Worm (Caenorhabditis elegans) whole organism, mixed stage, embryonic: ENCODE results near the gene F09C12.2.
A peak's percentile ranks its signal among the peaks of the same experiment; 100 is the strongest.

Source experiments
- M03D4.4 ChIP-seq: sonication (generic microtip); optimal IDR thresholded peaks from 2 replicates; lab custom pipeline; 2017; ENCODE audit warnings: mild to moderate bottlenecking, missing genetic modification characterization, missing compliant biosample characterization
- bed-3 ChIP-seq: fragments of 200-800 bp; sonication (Bioruptor generic); optimal IDR thresholded peaks from 3 replicates; lab custom pipeline; 2018; ENCODE audit warnings: mild to moderate bottlenecking, missing genetic modification characterization, moderate library complexity, missing compliant biosample characterization
- blmp-1 ChIP-seq: fragments of 150-350 bp; optimal IDR thresholded peaks from 2 replicates; lab custom pipeline; 2014; ENCODE audit warnings: missing biosample characterization, missing genetic modification characterization
- ceh-39 ChIP-seq: fragments of 150-350 bp; optimal IDR thresholded peaks from 2 replicates; lab custom pipeline; 2014; ENCODE audit warnings: missing biosample characterization, missing genetic modification characterization
- ceh-43 ChIP-seq: fragments of 200-800 bp; sonication (Bioruptor generic); optimal IDR thresholded peaks from 2 replicates; lab custom pipeline; 2018; ENCODE audit warnings: mild to moderate bottlenecking, missing genetic modification characterization, moderate library complexity, missing compliant biosample characterization
- ceh-83 ChIP-seq: fragments of 200-800 bp; sonication (Bioruptor generic); optimal IDR thresholded peaks from 2 replicates; lab custom pipeline; 2018; ENCODE audit warnings: mild to moderate bottlenecking, missing genetic modification characterization, missing compliant biosample characterization
- ces-1 ChIP-seq: fragments of 150-350 bp; optimal IDR thresholded peaks from 2 replicates; lab custom pipeline; 2014; ENCODE audit warnings: missing biosample characterization, missing genetic modification reagents, missing genetic modification characterization
- cnd-1 ChIP-seq: fragments of 200-800 bp; sonication (Bioruptor generic); optimal IDR thresholded peaks from 2 replicates; lab custom pipeline; 2018; ENCODE audit warnings: mild to moderate bottlenecking, missing genetic modification characterization, missing compliant biosample characterization
- drap-1 ChIP-seq: fragments of 200-800 bp; sonication (Bioruptor generic); optimal IDR thresholded peaks from 3 replicates; lab custom pipeline; 2018; ENCODE audit warnings: mild to moderate bottlenecking, missing genetic modification characterization, missing compliant biosample characterization
- elt-1 ChIP-seq: sonication (generic microtip); optimal IDR thresholded peaks from 2 replicates; lab custom pipeline; 2017; ENCODE audit warnings: missing genetic modification characterization, mild to moderate bottlenecking, missing compliant biosample characterization, antibody characterized with exemption, moderate library complexity, borderline replicate concordance; ENCODE audit not compliant: insufficient read depth
- elt-3 ChIP-seq: fragments of 150-350 bp; optimal IDR thresholded peaks from 2 replicates; lab custom pipeline; 2014; ENCODE audit warnings: missing biosample characterization, missing genetic modification characterization
- flh-1 ChIP-seq: fragments of 200-800 bp; sonication (Bioruptor generic); optimal IDR thresholded peaks from 2 replicates; lab custom pipeline; 2018; ENCODE audit warnings: mild to moderate bottlenecking, missing genetic modification characterization, moderate library complexity, missing compliant biosample characterization
- ham-2 ChIP-seq: fragments of 200-800 bp; sonication (Bioruptor generic); optimal IDR thresholded peaks from 2 replicates; lab custom pipeline; 2018; ENCODE audit warnings: mild to moderate bottlenecking, missing genetic modification characterization, missing compliant biosample characterization
- hlh-1 ChIP-seq: fragments of 150-350 bp; optimal IDR thresholded peaks from 2 replicates; lab custom pipeline; 2014; ENCODE audit warnings: missing biosample characterization, missing genetic modification reagents, missing genetic modification characterization
- lin-13 ChIP-seq: fragments of 150-350 bp; optimal IDR thresholded peaks from 2 replicates; lab custom pipeline; 2014; ENCODE audit warnings: missing biosample characterization, missing genetic modification characterization
- lin-32 ChIP-seq: fragments of 200-800 bp; sonication (Bioruptor generic); optimal IDR thresholded peaks from 2 replicates; lab custom pipeline; 2018; ENCODE audit warnings: mild to moderate bottlenecking, missing genetic modification characterization, missing compliant biosample characterization
- mab-5 ChIP-seq: fragments of 150-350 bp; optimal IDR thresholded peaks from 2 replicates; lab custom pipeline; 2014; ENCODE audit warnings: missing biosample characterization, missing genetic modification characterization
- mls-2 ChIP-seq: sonication (generic microtip); optimal IDR thresholded peaks from 2 replicates; lab custom pipeline; 2016; ENCODE audit warnings: mild to moderate bottlenecking, missing genetic modification characterization, moderate library complexity, missing compliant biosample characterization
- nhr-12 ChIP-seq: fragments of 150-350 bp; optimal IDR thresholded peaks from 2 replicates; lab custom pipeline; 2014; ENCODE audit warnings: missing biosample characterization, missing genetic modification characterization
- nhr-2 ChIP-seq: fragments of 150-350 bp; optimal IDR thresholded peaks from 2 replicates; lab custom pipeline; 2014; ENCODE audit warnings: missing biosample characterization, missing genetic modification characterization
- nhr-237 ChIP-seq: fragments of 150-350 bp; optimal IDR thresholded peaks from 2 replicates; lab custom pipeline; 2014; ENCODE audit warnings: missing biosample characterization, missing genetic modification characterization
- nhr-28 ChIP-seq: fragments of 150-350 bp; optimal IDR thresholded peaks from 2 replicates; lab custom pipeline; 2014; ENCODE audit warnings: missing biosample characterization, missing genetic modification characterization
- nhr-76 ChIP-seq: sonication (generic microtip); optimal IDR thresholded peaks from 2 replicates; lab custom pipeline; 2017; ENCODE audit warnings: missing biosample characterization, missing genetic modification characterization
- pha-4 ChIP-seq: fragments of 150-350 bp; optimal IDR thresholded peaks from 2 replicates; lab custom pipeline; 2018; ENCODE audit warnings: missing biosample characterization, missing genetic modification reagents, missing genetic modification characterization
- sem-2 ChIP-seq: fragments of 200-800 bp; sonication (Bioruptor generic); optimal IDR thresholded peaks from 2 replicates; lab custom pipeline; 2018; ENCODE audit warnings: mild to moderate bottlenecking, missing genetic modification characterization, missing compliant biosample characterization
- snpc-4 ChIP-seq: fragments of 150-350 bp; optimal IDR thresholded peaks from 2 replicates; lab custom pipeline; 2014; ENCODE audit warnings: missing biosample characterization, missing genetic modification characterization
- sptf-1 ChIP-seq: sonication (generic microtip); optimal IDR thresholded peaks from 2 replicates; lab custom pipeline; 2017; ENCODE audit warnings: mild to moderate bottlenecking, missing genetic modification characterization, moderate library complexity, missing compliant biosample characterization
- tbx-8 ChIP-seq: fragments of 200-800 bp; sonication (Bioruptor generic); optimal IDR thresholded peaks from 2 replicates; lab custom pipeline; 2018; ENCODE audit warnings: mild to moderate bottlenecking, missing genetic modification characterization, moderate library complexity, missing compliant biosample characterization
- unc-120 ChIP-seq: sonication (generic microtip); optimal IDR thresholded peaks from 2 replicates; lab custom pipeline; 2017; ENCODE audit warnings: missing genetic modification characterization, missing compliant biosample characterization; ENCODE audit not compliant: poor library complexity, severe bottlenecking
- unc-39 ChIP-seq: fragments of 150-350 bp; optimal IDR thresholded peaks from 2 replicates; lab custom pipeline; 2014; ENCODE audit warnings: missing biosample characterization, missing genetic modification characterization
- unc-62 ChIP-seq: fragments of 150-350 bp; optimal IDR thresholded peaks from 2 replicates; lab custom pipeline; 2014; ENCODE audit warnings: missing biosample characterization, missing genetic modification reagents, missing genetic modification characterization
- zip-8 ChIP-seq: fragments of 150-350 bp; optimal IDR thresholded peaks from 2 replicates; lab custom pipeline; 2014; ENCODE audit warnings: missing biosample characterization, missing genetic modification characterization
- ztf-11 ChIP-seq: fragments of 150-350 bp; optimal IDR thresholded peaks from 2 replicates; lab custom pipeline; 2014; ENCODE audit warnings: missing biosample characterization, missing genetic modification characterization

F09C12.2 gene

DNA sequence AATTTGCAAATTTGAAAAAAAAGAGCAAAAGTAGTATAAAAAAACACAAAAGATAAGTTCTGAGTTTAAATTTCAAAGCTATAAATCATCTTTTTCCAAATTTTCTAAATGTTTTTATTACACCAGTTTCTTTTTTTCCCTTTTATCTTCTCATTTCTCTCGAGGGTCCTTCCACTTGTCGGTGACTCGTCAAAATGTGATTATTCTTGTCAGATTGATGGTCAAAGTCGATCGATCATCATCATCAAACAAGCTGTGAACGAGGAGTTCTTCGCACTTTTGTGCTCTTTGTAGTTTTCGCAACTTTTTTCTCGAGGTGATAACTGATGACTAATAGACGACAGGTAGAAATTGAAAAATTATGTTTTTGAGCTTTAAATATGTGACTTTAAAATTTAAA lies 10.8 kb downstream of the F09C12.2 start:
- TF ChIP-seq unc-62 (GFP tag; lab: Kevin White, UChicago), result peak; percentile 86
- TF ChIP-seq bed-3 (GFP tag; lab: Kevin White, UChicago), result no peak

ce11 chrII:5130081-5130480 lies 20.3 kb downstream of the F09C12.2 start, which contains the start of gene lgc-56:
Gene lgc-56 (plus strand): TSS chrII:5130381.
- TF ChIP-seq zip-8 (tag; lab: Kevin White, UChicago) (no peak), sptf-1 (no peak), nhr-237 (tag; lab: Kevin White, UChicago) (no peak), mls-2 (tag; lab: Kevin White, UChicago) (no peak), ham-2 (GFP tag; lab: Kevin White, UChicago) (no peak), lin-32 (GFP tag; lab: Kevin White, UChicago) (no peak), sem-2 (GFP tag; lab: Kevin White, UChicago) (no peak), elt-3 (tag; lab: Kevin White, UChicago) (no peak)

ce11 chrII:5131800-5132199 lies 22.0 kb downstream of the F09C12.2 start:
- TF ChIP-seq drap-1 (no peak), cnd-1 (tag; lab: Kevin White, UChicago) (no peak), nhr-237 (tag; lab: Kevin White, UChicago) (no peak), lin-32 (GFP tag; lab: Kevin White, UChicago) (no peak), unc-62 (GFP tag; lab: Kevin White, UChicago) (no peak)

DNA sequence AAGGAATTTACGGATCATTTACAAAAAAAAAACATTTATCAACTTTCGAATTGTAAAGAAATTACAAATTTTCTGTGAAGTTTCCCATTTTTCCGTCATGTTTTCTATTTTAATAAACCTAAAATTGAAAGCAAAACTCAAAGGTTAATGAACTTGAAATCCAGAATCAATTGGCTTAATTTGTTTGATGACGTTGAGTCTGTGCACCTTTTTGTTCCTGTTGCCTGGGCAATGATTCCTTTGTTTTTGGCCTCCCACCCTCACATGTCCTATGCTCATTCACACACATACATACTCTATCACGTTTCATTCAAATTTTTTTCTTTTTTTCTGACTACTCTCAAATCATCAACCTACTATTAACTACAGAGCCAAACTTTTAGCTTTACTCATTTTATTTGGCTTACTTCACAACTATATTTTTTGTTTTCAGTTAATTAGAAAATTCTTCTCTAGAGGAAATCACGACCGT lies 26.5 kb downstream of the F09C12.2 start, which contains the start of gene F58A6.2:
Gene F58A6.2 (plus strand): TSS at position 422 of the 472 bp plus-strand sequence.
- TF ChIP-seq ceh-83 (GFP tag; lab: Kevin White, UChicago) (no peak), nhr-2 (tag; lab: Kevin White, UChicago) (no peak), bed-3 (GFP tag; lab: Kevin White, UChicago) (no peak), unc-120 (tag; lab: Kevin White, UChicago) (no peak), M03D4.4 (no peak), ces-1 (no peak), ceh-43 (GFP tag; lab: Kevin White, UChicago) (no peak), elt-1 (tag; lab: Kevin White, UChicago) (no peak)

DNA sequence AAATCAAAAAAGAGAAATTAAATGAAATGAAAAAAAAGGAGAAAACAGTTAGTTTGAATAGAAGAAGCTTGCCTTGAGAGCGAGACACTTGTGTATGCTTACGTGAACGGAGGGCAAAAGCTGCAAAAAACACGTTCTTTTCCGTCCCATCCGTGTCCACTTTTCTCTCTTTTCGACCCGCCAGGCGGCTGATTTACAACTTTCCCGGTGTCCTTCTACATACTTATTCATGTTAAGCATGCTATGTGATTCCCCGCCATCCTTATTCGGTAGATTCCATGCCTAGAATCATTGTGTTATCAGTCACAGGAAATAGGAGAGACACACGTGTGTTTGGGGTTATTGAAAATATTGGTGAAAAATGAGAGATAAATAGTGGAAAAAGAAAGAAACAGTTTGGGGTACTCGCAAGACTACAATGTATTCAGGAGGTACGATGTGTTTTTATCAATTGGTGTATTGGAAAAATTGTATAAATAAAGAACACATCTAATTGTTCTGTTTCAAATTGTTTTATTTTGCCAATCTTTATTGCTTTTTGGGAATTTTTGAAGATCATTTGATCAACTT lies 32.2 kb downstream of the F09C12.2 start, which contains the start of gene nas-29:
Gene nas-29 (minus strand): TSS at position 92 of the 570 bp plus-strand sequence.
- TF ChIP-seq lin-13 (tag; lab: Kevin White, UChicago) (no peak), ces-1 (no peak), zip-8 (tag; lab: Kevin White, UChicago) (no peak), tbx-8 (GFP tag; lab: Kevin White, UChicago) (no peak), bed-3 (GFP tag; lab: Kevin White, UChicago) (no peak), ceh-39 (tag; lab: Kevin White, UChicago) (no peak), flh-1 (GFP tag; lab: Kevin White, UChicago) (no peak), nhr-28 (tag; lab: Kevin White, UChicago) (no peak), blmp-1 (tag; lab: Kevin White, UChicago) (no peak), ceh-83 (GFP tag; lab: Kevin White, UChicago) (no peak), mab-5 (tag; lab: Kevin White, UChicago) (no peak), unc-39 (tag; lab: Kevin White, UChicago) (no peak), sem-2 (GFP tag; lab: Kevin White, UChicago) (no peak), ztf-11 (tag; lab: Kevin White, UChicago) (no peak), nhr-237 (tag; lab: Kevin White, UChicago) (no peak)

ce11 chrII:5142619-5143018 lies 32.8 kb downstream of the F09C12.2 start, which contains the start of gene F58A6.1:
Gene F58A6.1 (plus strand): TSS chrII:5142919.
- TF ChIP-seq unc-62 (GFP tag; lab: Kevin White, UChicago) (no peak), blmp-1 (tag; lab: Kevin White, UChicago) (no peak), cnd-1 (tag; lab: Kevin White, UChicago) (no peak), flh-1 (GFP tag; lab: Kevin White, UChicago) (no peak), unc-120 (tag; lab: Kevin White, UChicago) (no peak), bed-3 (GFP tag; lab: Kevin White, UChicago) (no peak), nhr-12 (no peak), ceh-39 (tag; lab: Kevin White, UChicago) (no peak), elt-1 (tag; lab: Kevin White, UChicago) (no peak), pha-4 (tag; lab: Kevin White, UChicago) (no peak), sptf-1 (no peak), elt-3 (tag; lab: Kevin White, UChicago) (no peak), unc-39 (tag; lab: Kevin White, UChicago) (no peak), M03D4.4 (no peak), hlh-1 (no peak), nhr-76 (tag; lab: Kevin White, UChicago) (no peak), nhr-28 (tag; lab: Kevin White, UChicago) (no peak), snpc-4 (tag; lab: Kevin White, UChicago) (no peak)
- TF ChIP-seq, all 35 proteins: peak for 0
